Worm (Caenorhabditis elegans) whole organism, early embryonic: ENCODE measurements around the gene nhr-102.
A peak's percentile ranks its signal among the peaks of the same experiment; 100 is the strongest.

ENCODE experiments used
- B0310.2 ChIP-seq: sonication (generic microtip); optimal IDR thresholded peaks from 2 replicates; lab custom pipeline; 2016; ENCODE audit warnings: mild to moderate bottlenecking, missing genetic modification characterization, missing compliant biosample characterization
- F13C5.2 ChIP-seq: sonication (generic microtip); optimal IDR thresholded peaks from 2 replicates; lab custom pipeline; 2017; ENCODE audit warnings: mild to moderate bottlenecking, missing genetic modification characterization, inconsistent platforms, missing compliant biosample characterization
- aly-1 ChIP-seq: sonication (generic microtip); optimal IDR thresholded peaks from 2 replicates; lab custom pipeline; 2016; ENCODE audit warnings: missing genetic modification characterization, missing compliant biosample characterization
- ama-1 ChIP-seq: fragments of 150-350 bp; optimal IDR thresholded peaks from 2 replicates; lab custom pipeline; 2014
- ceh-13 ChIP-seq: fragments of 200-800 bp; sonication (Bioruptor generic); optimal IDR thresholded peaks from 2 replicates; lab custom pipeline; 2018; ENCODE audit warnings: mild to moderate bottlenecking, missing genetic modification characterization, missing compliant biosample characterization
- ceh-36 ChIP-seq: sonication (generic microtip); optimal IDR thresholded peaks from 2 replicates; lab custom pipeline; 2016; ENCODE audit warnings: missing genetic modification characterization, inconsistent platforms, missing compliant biosample characterization
- ets-7 ChIP-seq: sonication (generic microtip); optimal IDR thresholded peaks from 2 replicates; lab custom pipeline; 2016; ENCODE audit warnings: missing genotype, missing genetic modification characterization, missing compliant biosample characterization
- flt-1 ChIP-seq: fragments of 200-800 bp; sonication (Bioruptor generic); IDR thresholded peaks from 2 replicates; pipeline ENCODE4 v1.3.6; 2022; ENCODE audit warnings: missing genetic modification characterization, missing compliant biosample characterization
- hmbx-1 ChIP-seq: sonication (generic microtip); optimal IDR thresholded peaks from 2 replicates; lab custom pipeline; 2016; ENCODE audit warnings: mild to moderate bottlenecking, missing genetic modification characterization, missing compliant biosample characterization
- hmg-4 ChIP-seq: fragments of 200-800 bp; sonication (Bioruptor generic); optimal IDR thresholded peaks from 2 replicates; lab custom pipeline; 2018; ENCODE audit warnings: mild to moderate bottlenecking, missing genetic modification characterization, missing compliant biosample characterization
- hnd-1 ChIP-seq: sonication (generic microtip); optimal IDR thresholded peaks from 2 replicates; lab custom pipeline; 2016; ENCODE audit warnings: missing genetic modification characterization, missing compliant biosample characterization
- pes-1 ChIP-seq: fragments of 200-800 bp; sonication (Bioruptor generic); IDR thresholded peaks from 2 replicates; pipeline ENCODE4 v1.3.6; 2022; ENCODE audit warnings: missing genetic modification reagents, missing genetic modification characterization, missing compliant biosample characterization
- scrt-1 ChIP-seq: fragments of 200-800 bp; sonication (Bioruptor generic); IDR thresholded peaks from 2 replicates; pipeline ENCODE4 v1.3.6; 2022; ENCODE audit warnings: missing genetic modification characterization, missing compliant biosample characterization
- sea-1 ChIP-seq: fragments of 200-800 bp; sonication (Bioruptor generic); conservative IDR thresholded peaks from 2 replicates; pipeline ENCODE4 v1.3.6; 2022; ENCODE audit warnings: missing genetic modification characterization, missing compliant biosample characterization
- tbx-11 ChIP-seq: fragments of 200-800 bp; sonication (Bioruptor generic); IDR thresholded peaks from 2 replicates; pipeline ENCODE4 v1.3.6; 2022; ENCODE audit warnings: missing genetic modification characterization, missing compliant biosample characterization
- tbx-37 ChIP-seq: fragments of 200-800 bp; sonication (Bioruptor generic); conservative IDR thresholded peaks from 2 replicates; pipeline ENCODE4 v1.3.6; 2022; ENCODE audit warnings: missing genetic modification reagents, missing genetic modification characterization, missing compliant biosample characterization
- tra-4 ChIP-seq: sonication (generic microtip); optimal IDR thresholded peaks from 2 replicates; lab custom pipeline; 2017; ENCODE audit warnings: missing genetic modification characterization, missing compliant biosample characterization

Gene nhr-102

ce11 chrV:15887708-15888295 lies 11.6 kb upstream of the nhr-102 start:
- TF ChIP-seq ceh-13 (GFP tag; lab: Kevin White, UChicago) (no peak), pes-1 (no peak), F13C5.2 (tag; lab: Kevin White, UChicago) (no peak), hmbx-1 (tag; lab: Kevin White, UChicago) (no peak), tbx-11 (GFP tag; lab: Robert Waterston, UW) (no peak), ceh-36 (tag; lab: Kevin White, UChicago) (no peak), sea-1 (GFP tag; lab: Robert Waterston, UW) (no peak), aly-1 (tag; lab: Kevin White, UChicago) (no peak), ets-7 (tag; lab: Kevin White, UChicago) (no peak), flt-1 (GFP tag; lab: Robert Waterston, UW) (no peak), tbx-37 (GFP tag; lab: Robert Waterston, UW) (no peak), ama-1 (no peak)

ce11 chrV:15885967-15886366 lies 9.8 kb upstream of the nhr-102 start, which contains the start of gene T06C12.9:
T06C12.9 (minus strand) TSS chrV:15886067.
- TF ChIP-seq pes-1 (no peak), tbx-37 (GFP tag; lab: Robert Waterston, UW) (no peak), hnd-1 (no peak), tbx-11 (GFP tag; lab: Robert Waterston, UW) (no peak), ceh-13 (GFP tag; lab: Kevin White, UChicago) (no peak), F13C5.2 (tag; lab: Kevin White, UChicago) (no peak), scrt-1 (GFP tag; lab: Robert Waterston, UW) (no peak), flt-1 (GFP tag; lab: Robert Waterston, UW) (no peak), ama-1 (no peak), ceh-36 (tag; lab: Kevin White, UChicago) (no peak), hmg-4 (no peak), aly-1 (tag; lab: Kevin White, UChicago) (no peak), tra-4 (no peak)

- TF ChIP-seq scrt-1 (GFP tag; lab: Robert Waterston, UW): no peak
Observed at ce11 chrV:15884698-15885097, 8.5 kb upstream of the nhr-102 start, which contains the start of gene oac-42. oac-42 (minus strand) TSS chrV:15884798.

- TF ChIP-seq hmg-4 (no peak), tbx-11 (GFP tag; lab: Robert Waterston, UW) (no peak), ceh-13 (GFP tag; lab: Kevin White, UChicago) (no peak), aly-1 (tag; lab: Kevin White, UChicago) (no peak), pes-1 (no peak), tra-4 (no peak)
Observed at ce11 chrV:15880705-15881104, 4.5 kb upstream of the nhr-102 start.

ce11 chrV:15880033-15880432 lies 3.8 kb upstream of the nhr-102 start:
- no peak for TF ChIP-seq tra-4
- no peak for TF ChIP-seq aly-1 (tag; lab: Kevin White, UChicago)
- no peak for TF ChIP-seq B0310.2 (tag; lab: Kevin White, UChicago)
- TF ChIP-seq scrt-1 (GFP tag; lab: Robert Waterston, UW): no peak
- TF ChIP-seq hnd-1: no peak
- TF ChIP-seq hmbx-1 (tag; lab: Kevin White, UChicago): no peak
- TF ChIP-seq ceh-13 (GFP tag; lab: Kevin White, UChicago): no peak
- TF ChIP-seq pes-1: no peak
- TF ChIP-seq tbx-37 (GFP tag; lab: Robert Waterston, UW): no peak
- TF ChIP-seq ets-7 (tag; lab: Kevin White, UChicago): no peak
- TF ChIP-seq sea-1 (GFP tag; lab: Robert Waterston, UW): no peak
- no peak for TF ChIP-seq hmg-4
- TF ChIP-seq F13C5.2 (tag; lab: Kevin White, UChicago): no peak
- no peak for TF ChIP-seq ceh-36 (tag; lab: Kevin White, UChicago)
- TF ChIP-seq ama-1: no peak

ce11 chrV:15879508-15879907 lies 3.3 kb upstream of the nhr-102 start, which contains the start of gene nhr-84:
nhr-84 (minus strand) TSS chrV:15879608.
- TF ChIP-seq pes-1 (no peak), aly-1 (tag; lab: Kevin White, UChicago) (no peak), flt-1 (GFP tag; lab: Robert Waterston, UW) (no peak), ama-1 (no peak), ceh-13 (GFP tag; lab: Kevin White, UChicago) (no peak), ets-7 (tag; lab: Kevin White, UChicago) (no peak), sea-1 (GFP tag; lab: Robert Waterston, UW) (no peak), tra-4 (no peak), tbx-11 (GFP tag; lab: Robert Waterston, UW) (no peak), tbx-37 (GFP tag; lab: Robert Waterston, UW) (no peak), hmg-4 (no peak), hnd-1 (no peak)

- TF ChIP-seq tra-4 (peak; percentile 98), sea-1 (GFP tag; lab: Robert Waterston, UW) (peak; percentile 99), ets-7 (tag; lab: Kevin White, UChicago) (peak; percentile 97), ama-1 (no peak), tbx-37 (GFP tag; lab: Robert Waterston, UW) (peak; percentile 100), hmbx-1 (tag; lab: Kevin White, UChicago) (peak; percentile 94), hnd-1 (peak; percentile 96), tbx-11 (GFP tag; lab: Robert Waterston, UW) (peak; percentile 100), scrt-1 (GFP tag; lab: Robert Waterston, UW) (peak; percentile 100), pes-1 (peak; percentile 99), aly-1 (tag; lab: Kevin White, UChicago) (peak; percentile 99), B0310.2 (tag; lab: Kevin White, UChicago) (peak; percentile 99), flt-1 (GFP tag; lab: Robert Waterston, UW) (peak; percentile 100), hmg-4 (peak; percentile 99), ceh-36 (tag; lab: Kevin White, UChicago) (peak; percentile 98), F13C5.2 (tag; lab: Kevin White, UChicago) (peak; percentile 100), ceh-13 (GFP tag; lab: Kevin White, UChicago) (peak; percentile 99)
Observed at ce11 chrV:15873762-15874161, 2.4 kb downstream of the nhr-102 start.
